Worm (Caenorhabditis elegans) whole organism, L4/young adult: ENCODE measurements around the gene nspe-5.

Source experiments
- W03F9.2 ChIP-seq: fragments of 150-350 bp; optimal IDR thresholded peaks from 2 replicates; lab custom pipeline; 2014; ENCODE audit warnings: missing biosample characterization, missing genetic modification characterization
- dao-5 ChIP-seq: sonication (generic microtip); optimal IDR thresholded peaks from 2 replicates; lab custom pipeline; 2016; ENCODE audit warnings: missing genotype, missing genetic modification characterization, moderate library complexity, missing compliant biosample characterization
- him-1 ChIP-seq: sonication (generic microtip); optimal IDR thresholded peaks from 2 replicates; lab custom pipeline; 2016; ENCODE audit warnings: missing genotype, missing genetic modification reagents, missing genetic modification characterization, missing compliant biosample characterization

ce11 chrII:12673311-12673710 is 44.6 kb downstream of the nspe-5 start:
- TF ChIP-seq dao-5 (tag; lab: Kevin White, UChicago) (no peak), him-1 (tag; lab: Kevin White, UChicago) (no peak), W03F9.2 (no peak)
